Worm (Caenorhabditis elegans): ENCODE data around the gene F12A10.6.

Gene F12A10.6

DNA sequence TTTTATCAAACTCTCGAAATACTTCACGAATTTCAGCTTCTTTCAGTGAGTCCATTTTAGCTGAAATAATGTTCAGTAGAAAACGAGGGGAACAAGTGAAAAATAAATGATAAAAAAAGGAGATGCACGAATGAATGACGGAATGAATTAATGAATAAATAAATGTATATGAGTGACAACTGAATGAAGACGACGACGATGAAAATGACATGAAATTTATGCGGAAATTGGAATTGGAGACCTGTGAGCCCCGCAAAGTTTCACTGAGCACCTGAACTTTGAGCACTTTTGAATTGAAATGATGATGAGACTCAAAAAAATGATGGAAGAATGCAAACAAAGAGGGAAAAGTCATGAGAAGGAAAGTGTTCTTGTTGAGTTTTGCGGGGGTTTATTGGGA lies 12.3 kb downstream of the F12A10.6 start, which contains the start of gene cal-8:
Gene cal-8 (minus strand): TSS at position 60 of the 400 bp plus-strand sequence.
- TF ChIP-seq nhr-23 (tag; optimal IDR thresholded peaks at IDR 0.05) (no peak), nhr-76 (tag; optimal IDR thresholded peaks at IDR 0.05) (no peak), snpc-4 (tag; optimal IDR thresholded peaks at IDR 0.05) (no peak), skn-1 (tag; optimal IDR thresholded peaks at IDR 0.05) (no peak), egl-5 (tag; optimal IDR thresholded peaks at IDR 0.05) (no peak), pqm-1 (tag; optimal IDR thresholded peaks at IDR 0.05) (no peak), jun-1 (tag; optimal IDR thresholded peaks at IDR 0.05) (no peak), pha-4 (tag; optimal IDR thresholded peaks at IDR 0.05) (no peak), elt-2 (tag; optimal IDR thresholded peaks at IDR 0.05) (no peak), ZK546.5 (tag; optimal IDR thresholded peaks at IDR 0.05) (no peak), elt-1 (tag; optimal IDR thresholded peaks at IDR 0.05) (no peak), aly-2 (tag; optimal IDR thresholded peaks at IDR 0.05) (no peak)

DNA sequence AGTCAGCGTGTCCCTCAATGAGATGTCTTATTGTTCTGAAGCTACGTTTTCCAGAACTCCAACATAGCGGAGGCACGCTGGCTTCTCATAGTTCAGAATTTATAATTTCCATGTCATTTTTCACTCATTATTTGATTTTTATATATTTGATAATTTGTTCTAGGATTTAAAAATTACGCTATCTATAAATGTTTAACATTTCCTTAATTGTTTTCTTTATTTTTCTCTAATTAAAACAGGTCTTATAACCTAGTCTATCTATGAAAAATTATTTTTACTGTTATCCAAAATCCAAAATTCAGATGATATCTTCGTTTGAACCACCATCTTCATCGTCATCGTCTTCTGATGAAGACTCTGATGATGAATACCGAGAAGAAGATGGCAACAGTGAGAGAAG lies 16.0 kb downstream of the F12A10.6 start, which contains the start of gene F56D1.1:
Gene F56D1.1 (plus strand): TSS at position 301 of the 400 bp plus-strand sequence.
- TF ChIP-seq mdl-1 (tag; optimal IDR thresholded peaks at IDR 0.05) (no peak), ama-1 (optimal IDR thresholded peaks at IDR 0.05) (no peak), tbx-2 (tag; optimal IDR thresholded peaks at IDR 0.05) (no peak), lsy-12 (tag; optimal IDR thresholded peaks at IDR 0.05) (no peak), snpc-4 (tag; optimal IDR thresholded peaks at IDR 0.05) (no peak), eor-1 (tag; optimal IDR thresholded peaks at IDR 0.05) (no peak)

DNA sequence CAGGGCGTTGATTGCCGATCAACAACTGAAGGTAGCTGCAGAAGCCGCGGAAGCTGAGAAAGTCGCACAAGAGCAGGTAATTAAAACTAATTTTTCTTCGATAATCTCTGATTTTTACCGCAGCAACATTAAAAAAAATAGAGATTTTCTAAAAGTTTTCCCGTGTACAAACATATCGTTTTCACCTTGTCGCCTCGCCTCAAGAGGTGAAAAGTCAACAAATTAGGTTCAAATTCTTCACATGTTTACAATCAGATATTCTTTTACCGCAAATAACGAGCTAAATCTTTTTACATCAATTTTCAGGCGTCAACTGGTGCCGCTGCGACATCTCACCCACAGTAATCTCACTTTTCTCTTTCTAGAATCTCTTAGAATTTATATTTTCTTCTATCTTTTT lies 19.4 kb downstream of the F12A10.6 start, which contains the start of gene ilcr-2:
Gene ilcr-2 (plus strand): TSS at position 301 of the 400 bp plus-strand sequence.
- TF ChIP-seq pha-4 (tag; optimal IDR thresholded peaks at IDR 0.05) (no peak), ztf-4 (tag; optimal IDR thresholded peaks at IDR 0.05) (no peak), lsy-12 (tag; optimal IDR thresholded peaks at IDR 0.05) (no peak), ama-1 (optimal IDR thresholded peaks at IDR 0.05) (no peak), eor-1 (tag; optimal IDR thresholded peaks at IDR 0.05) (no peak)

DNA sequence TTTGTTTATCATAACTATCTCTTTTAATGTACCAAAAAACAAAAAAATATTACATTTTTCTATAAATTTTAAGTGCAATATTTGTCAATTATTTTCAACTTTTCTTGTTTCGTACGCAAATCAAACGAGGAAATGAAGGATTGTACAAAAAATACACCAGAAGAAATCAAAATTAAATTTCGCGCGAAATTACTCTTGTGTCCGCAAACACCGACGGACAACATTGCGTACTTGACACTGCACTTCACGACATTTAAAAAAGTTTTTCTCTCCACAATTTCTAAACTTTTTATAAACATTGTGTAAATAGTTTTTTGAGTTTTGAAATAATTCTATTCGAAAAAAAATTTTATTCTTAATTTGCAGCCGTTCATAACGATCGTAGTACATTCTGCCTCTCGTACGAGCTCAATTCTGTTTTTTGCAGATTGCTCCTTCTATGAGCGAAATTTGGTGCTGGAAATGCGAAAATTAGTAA lies 20.3 kb downstream of the F12A10.6 start, which contains the start of gene mrps-16:
Gene mrps-16 (plus strand): TSS at position 428 of the 478 bp plus-strand sequence.
- TF ChIP-seq daf-12 (tag; optimal IDR thresholded peaks at IDR 0.05): no peak
- TF ChIP-seq fos-1 (tag; optimal IDR thresholded peaks at IDR 0.05): no peak
- no peak for TF ChIP-seq ceh-9 (tag; optimal IDR thresholded peaks at IDR 0.05)
- TF ChIP-seq ztf-4 (tag; optimal IDR thresholded peaks at IDR 0.05): no peak
- no peak for TF ChIP-seq unc-39 (tag; optimal IDR thresholded peaks at IDR 0.05)
- TF ChIP-seq nhr-12 (tag; optimal IDR thresholded peaks at IDR 0.05): no peak
- no peak for TF ChIP-seq ceh-16 (tag; optimal IDR thresholded peaks at IDR 0.05)
- no peak for TF ChIP-seq mml-1 (tag; optimal IDR thresholded peaks at IDR 0.05)
- no peak for TF ChIP-seq mdl-1 (tag; optimal IDR thresholded peaks at IDR 0.05)
- TF ChIP-seq eor-1 (tag; optimal IDR thresholded peaks at IDR 0.05): no peak
- peak; percentile 8 for TF ChIP-seq egl-5 (tag; optimal IDR thresholded peaks at IDR 0.05)
- TF ChIP-seq ZK546.5 (tag; optimal IDR thresholded peaks at IDR 0.05): no peak
- TF ChIP-seq nfya-1 (tag; optimal IDR thresholded peaks at IDR 0.05; ENCODE audit: insufficient read depth): peak; percentile 53
- TF ChIP-seq ztf-11 (tag; optimal IDR thresholded peaks at IDR 0.05): no peak
- TF ChIP-seq lsy-12 (tag; optimal IDR thresholded peaks at IDR 0.05): no peak
- TF ChIP-seq fkh-10 (GFP tag; optimal IDR thresholded peaks at IDR 0.05): no peak
- TF ChIP-seq skn-1 (tag; optimal IDR thresholded peaks at IDR 0.05): no peak
- TF ChIP-seq pha-4 (tag; optimal IDR thresholded peaks at IDR 0.05): no peak
- TF ChIP-seq pqm-1 (tag; optimal IDR thresholded peaks at IDR 0.05): no peak
- no peak for TF ChIP-seq nhr-28 (tag; optimal IDR thresholded peaks at IDR 0.05)
- no peak for TF ChIP-seq nhr-23 (tag; optimal IDR thresholded peaks at IDR 0.05)
- TF ChIP-seq fkh-2 (tag; optimal IDR thresholded peaks at IDR 0.05): no peak
- TF ChIP-seq nhr-43 (tag; optimal IDR thresholded peaks at IDR 0.05; ENCODE audit: poor library complexity, severe bottlenecking): peak; percentile 22
- TF ChIP-seq unc-62 (GFP tag; optimal IDR thresholded peaks at IDR 0.05): no peak
- no peak for TF ChIP-seq sea-2 (GFP tag; optimal IDR thresholded peaks at IDR 0.05)
- TF ChIP-seq snpc-4 (tag; optimal IDR thresholded peaks at IDR 0.05): no peak
- TF ChIP-seq nhr-237 (tag; optimal IDR thresholded peaks at IDR 0.05): no peak
- TF ChIP-seq ceh-28 (tag; optimal IDR thresholded peaks at IDR 0.05): peak; percentile 22
- TF ChIP-seq tbx-2 (tag; optimal IDR thresholded peaks at IDR 0.05): no peak
- TF ChIP-seq ama-1 (optimal IDR thresholded peaks at IDR 0.05): no peak
- TF ChIP-seq zag-1 (tag; optimal IDR thresholded peaks at IDR 0.05): no peak
- peak; percentile 26 for TF ChIP-seq R02D3.7 (tag; optimal IDR thresholded peaks at IDR 0.05)
- TF ChIP-seq elt-1 (tag; optimal IDR thresholded peaks at IDR 0.05): no peak
- no peak for TF ChIP-seq ceh-82 (tag; optimal IDR thresholded peaks at IDR 0.05)
- TF ChIP-seq egl-27 (tag; optimal IDR thresholded peaks at IDR 0.05): no peak
- TF ChIP-seq lin-39 (tag; optimal IDR thresholded peaks at IDR 0.05): peak; percentile 17
- no peak for TF ChIP-seq nhr-11 (tag; optimal IDR thresholded peaks at IDR 0.05)
- peak; percentile 40 for TF ChIP-seq lin-15B (tag; optimal IDR thresholded peaks at IDR 0.05)
- no peak for TF ChIP-seq jun-1 (tag; optimal IDR thresholded peaks at IDR 0.05)
- no peak for TF ChIP-seq nhr-67 (tag; optimal IDR thresholded peaks at IDR 0.05)
- TF ChIP-seq aly-2 (tag; optimal IDR thresholded peaks at IDR 0.05): no peak
- no peak for TF ChIP-seq nhr-76 (tag; optimal IDR thresholded peaks at IDR 0.05)
- TF ChIP-seq nhr-25 (tag; optimal IDR thresholded peaks at IDR 0.05): peak; percentile 44
- peak; percentile 77 for TF ChIP-seq hmg-11 (tag; optimal IDR thresholded peaks at IDR 0.05)

All from whole organism, L3 larva.